Fruit fly (Drosophila melanogaster): ENCODE measurements around the gene NSD.
A peak's percentile ranks its signal among the peaks of the same experiment; 100 is the strongest.

The NSD gene

dm6 chr3R:27937752-27938694 lies at the start of gene NSD, which contains the start of gene BOD1 (continued):
- TF ChIP-seq CoRest (tag; optimal IDR thresholded peaks at IDR 0.05) (peak; percentile 61), CG18262 (tag; optimal IDR thresholded peaks at IDR 0.05) (peak; percentile 62), btn (GFP tag; optimal IDR thresholded peaks at IDR 0.05) (no peak), Myb (GFP tag; optimal IDR thresholded peaks at IDR 0.05) (peak; percentile 44), exex (tag; optimal IDR thresholded peaks at IDR 0.05) (no peak), CG10979 (tag; optimal IDR thresholded peaks at IDR 0.05) (no peak), CG11398 (GFP tag; optimal IDR thresholded peaks at IDR 0.05) (no peak), Fer2 (tag; optimal IDR thresholded peaks at IDR 0.05) (peak; percentile 27), prd (optimal IDR thresholded peaks at IDR 0.05) (no peak), prd (GFP tag; IDR thresholded peaks at IDR 0.05) (peak; percentile 78), dan (GFP tag; IDR thresholded peaks at IDR 0.05) (no peak), hb (GFP tag; IDR thresholded peaks at IDR 0.05; ENCODE audit: partially characterized antibody) (peak; percentile 96), Six4 (GFP tag; optimal IDR thresholded peaks at IDR 0.05) (peak; percentile 43), CG18764 (GFP tag; optimal IDR thresholded peaks at IDR 0.05) (no peak), gro (GFP tag; optimal IDR thresholded peaks at IDR 0.05) (no peak), Dp (GFP tag; optimal IDR thresholded peaks at IDR 0.05) (peak; percentile 63), Ada2b (GFP tag; IDR thresholded peaks at IDR 0.05) (peak; percentile 66), CG16815 (GFP tag; optimal IDR thresholded peaks at IDR 0.05) (peak; percentile 41), hkb (optimal IDR thresholded peaks at IDR 0.05) (no peak), hkb (GFP tag; IDR thresholded peaks at IDR 0.05) (no peak), CG6254 (GFP tag; optimal IDR thresholded peaks at IDR 0.05) (no peak), CG12219 (GFP tag; optimal IDR thresholded peaks at IDR 0.05) (no peak), Atf3 (GFP tag; optimal IDR thresholded peaks at IDR 0.05) (no peak), Hand (GFP tag; optimal IDR thresholded peaks at IDR 0.05) (no peak), CG1602 (GFP tag; optimal IDR thresholded peaks at IDR 0.05) (peak; percentile 62), caup (GFP tag; optimal IDR thresholded peaks at IDR 0.05; ENCODE audit: severe bottlenecking) (peak; percentile 20), E2f2 (GFP tag; IDR thresholded peaks at IDR 0.05) (peak; percentile 66), CG3838 (GFP tag; optimal IDR thresholded peaks at IDR 0.05) (no peak), Bgb (GFP tag; IDR thresholded peaks at IDR 0.05; ENCODE audit: partially characterized antibody) (peak; percentile 98), CG9727 (GFP tag; optimal IDR thresholded peaks at IDR 0.05) (peak; percentile 55), CG12391 (tag; optimal IDR thresholded peaks at IDR 0.05) (peak; percentile 48), fd64A (GFP tag; optimal IDR thresholded peaks at IDR 0.05) (no peak), CG16779 (GFP tag; IDR thresholded peaks at IDR 0.05) (no peak; the same call in 1 of the 2 replicates), zen2 (GFP tag; IDR thresholded peaks at IDR 0.05; ENCODE audit: partially characterized antibody) (peak; percentile 93), CG4730 (GFP tag; IDR thresholded peaks at IDR 0.05) (0 out of 2 replicates have a peak, but pooled peaks have one; percentile 23), Spps (tag; optimal IDR thresholded peaks at IDR 0.05) (no peak), B-H2 (GFP tag; optimal IDR thresholded peaks at IDR 0.05) (peak; percentile 27), dpn (GFP tag; optimal IDR thresholded peaks at IDR 0.05) (peak in 1 of 2 experiments; percentile 47), Optix (GFP tag; IDR thresholded peaks at IDR 0.05) (peak; percentile 55; the same call in 1 of the 3 replicates), CG7987 (GFP tag; optimal IDR thresholded peaks at IDR 0.05) (peak; percentile 20), Mrtf (GFP tag; IDR thresholded peaks at IDR 0.05) (peak; percentile 40; the same call in 1 of the 3 replicates), ac (GFP tag; optimal IDR thresholded peaks at IDR 0.05) (no peak), lilli (GFP tag; optimal IDR thresholded peaks at IDR 0.05) (peak; percentile 40), CG11696 (GFP tag; IDR thresholded peaks at IDR 0.05) (no peak), CG43689 (GFP tag; IDR thresholded peaks at IDR 0.05) (no peak), Lpt (GFP tag; optimal IDR thresholded peaks at IDR 0.05) (no peak), CG11723 (GFP tag; optimal IDR thresholded peaks at IDR 0.05) (no peak), CG4424 (GFP tag; optimal IDR thresholded peaks at IDR 0.05) (peak; percentile 61), jumu (GFP tag; optimal IDR thresholded peaks at IDR 0.05) (peak; percentile 6)
